Worm (Caenorhabditis elegans): ENCODE data around the gene cank-26.

ce11 chrII:3980373-3980772, 5.5 kb upstream of the cank-26 start:
- no peak for TF ChIP-seq ztf-23 (GFP tag; IDR thresholded peaks at IDR 0.05)
- no peak for TF ChIP-seq flt-1 (GFP tag; IDR thresholded peaks at IDR 0.05)
- TF ChIP-seq med-1 (GFP tag; optimal IDR thresholded peaks at IDR 0.05; ENCODE audit: insufficient read depth) = no peak
- TF ChIP-seq ztf-29 (GFP tag; IDR thresholded peaks at IDR 0.05) = no peak
- TF ChIP-seq klf-2 (GFP tag; conservative IDR thresholded peaks at IDR 0.05) = no peak
